Fruit fly (Drosophila melanogaster) S2 (cell line): ENCODE results near the gene trr.

Experiments used
- CG8478 ChIP-seq: fragments of >200 bp; optimal IDR thresholded peaks from 2 replicates; lab custom pipeline; 2018
- CTCF ChIP-seq, 2 experiments: fragments of >200 bp; optimal IDR thresholded peaks; 2 replicates each; lab custom pipeline; 2018

dm6 chrX:1893532-1893931, 3.8 kb upstream of the trr start:
- TF ChIP-seq CG8478 (lab: Kevin White, UChicago) (no peak), CTCF (optimal IDR thresholded peaks at IDR 0.05; lab: Kevin White, UChicago) (no peak)
